Worm (Caenorhabditis elegans): ENCODE results near the gene sri-53.

The sri-53 gene

ce11 chrII:3202519-3202918 is at the start of gene sri-53:
Gene sri-53 (minus strand): TSS chrII:3202619.
- TF ChIP-seq bed-3 (GFP tag; optimal IDR thresholded peaks at IDR 0.05) (no peak), lin-32 (GFP tag; optimal IDR thresholded peaks at IDR 0.05) (no peak), nhr-28 (tag; optimal IDR thresholded peaks at IDR 0.05) (no peak), elt-3 (tag; optimal IDR thresholded peaks at IDR 0.05) (no peak), blmp-1 (tag; optimal IDR thresholded peaks at IDR 0.05) (no peak), ztf-11 (tag; optimal IDR thresholded peaks at IDR 0.05) (no peak), M03D4.4 (tag; optimal IDR thresholded peaks at IDR 0.05) (no peak), tbx-8 (GFP tag; optimal IDR thresholded peaks at IDR 0.05) (no peak), pha-4 (tag; optimal IDR thresholded peaks at IDR 0.05) (no peak), unc-39 (tag; optimal IDR thresholded peaks at IDR 0.05) (no peak), mab-5 (tag; optimal IDR thresholded peaks at IDR 0.05) (no peak), lsy-2 (tag; optimal IDR thresholded peaks at IDR 0.05) (no peak), flh-1 (GFP tag; optimal IDR thresholded peaks at IDR 0.05) (no peak), unc-120 (tag; optimal IDR thresholded peaks at IDR 0.05; ENCODE audit: poor library complexity, severe bottlenecking) (no peak)

ce11 chrII:3251782-3252181 is 49.4 kb upstream of the sri-53 start:
- TF ChIP-seq ztf-11 (tag; optimal IDR thresholded peaks at IDR 0.05) = no peak
- no peak for TF ChIP-seq nhr-28 (tag; optimal IDR thresholded peaks at IDR 0.05)
- TF ChIP-seq lin-32 (GFP tag; optimal IDR thresholded peaks at IDR 0.05) = no peak
- TF ChIP-seq bed-3 (GFP tag; optimal IDR thresholded peaks at IDR 0.05) = no peak
- TF ChIP-seq drap-1 (GFP tag; optimal IDR thresholded peaks at IDR 0.05) = no peak
- TF ChIP-seq unc-39 (tag; optimal IDR thresholded peaks at IDR 0.05) = no peak
- no peak for TF ChIP-seq sem-2 (GFP tag; optimal IDR thresholded peaks at IDR 0.05)
- TF ChIP-seq hlh-1 (tag; optimal IDR thresholded peaks at IDR 0.05) = no peak
- TF ChIP-seq tbx-8 (GFP tag; optimal IDR thresholded peaks at IDR 0.05) = no peak
- no peak for TF ChIP-seq mls-2 (tag; optimal IDR thresholded peaks at IDR 0.05)
- no peak for TF ChIP-seq lin-13 (tag; optimal IDR thresholded peaks at IDR 0.05)
- TF ChIP-seq mab-5 (tag; optimal IDR thresholded peaks at IDR 0.05) = no peak
- no peak for TF ChIP-seq unc-62 (GFP tag; optimal IDR thresholded peaks at IDR 0.05)
- no peak for TF ChIP-seq cnd-1 (tag; optimal IDR thresholded peaks at IDR 0.05)
- TF ChIP-seq nhr-76 (tag; optimal IDR thresholded peaks at IDR 0.05) = no peak
- no peak for TF ChIP-seq elt-1 (tag; optimal IDR thresholded peaks at IDR 0.05; ENCODE audit: borderline replicate concordance, insufficient read depth)
- no peak for TF ChIP-seq ceh-39 (tag; optimal IDR thresholded peaks at IDR 0.05)

ce11 chrII:3250195-3250594 is 47.8 kb upstream of the sri-53 start:
- TF ChIP-seq lin-32 (GFP tag; optimal IDR thresholded peaks at IDR 0.05) (no peak), mab-5 (tag; optimal IDR thresholded peaks at IDR 0.05) (no peak), snpc-4 (tag; optimal IDR thresholded peaks at IDR 0.05) (no peak), ces-1 (GFP tag; optimal IDR thresholded peaks at IDR 0.05) (no peak), ceh-43 (GFP tag; optimal IDR thresholded peaks at IDR 0.05) (no peak), ceh-39 (tag; optimal IDR thresholded peaks at IDR 0.05) (no peak), mls-2 (tag; optimal IDR thresholded peaks at IDR 0.05) (no peak), mep-1 (tag; optimal IDR thresholded peaks at IDR 0.05) (no peak), hlh-1 (tag; optimal IDR thresholded peaks at IDR 0.05) (no peak), unc-120 (tag; optimal IDR thresholded peaks at IDR 0.05; ENCODE audit: poor library complexity, severe bottlenecking) (no peak)

- TF ChIP-seq ces-1 (GFP tag; optimal IDR thresholded peaks at IDR 0.05) (no peak), unc-62 (GFP tag; optimal IDR thresholded peaks at IDR 0.05) (no peak), ceh-83 (GFP tag; optimal IDR thresholded peaks at IDR 0.05) (no peak), nhr-76 (tag; optimal IDR thresholded peaks at IDR 0.05) (no peak), nhr-12 (tag; optimal IDR thresholded peaks at IDR 0.05) (no peak), cnd-1 (tag; optimal IDR thresholded peaks at IDR 0.05) (no peak), lsy-2 (tag; optimal IDR thresholded peaks at IDR 0.05) (no peak), nhr-237 (tag; optimal IDR thresholded peaks at IDR 0.05) (no peak), unc-39 (tag; optimal IDR thresholded peaks at IDR 0.05) (no peak), lin-13 (tag; optimal IDR thresholded peaks at IDR 0.05) (no peak), flh-1 (GFP tag; optimal IDR thresholded peaks at IDR 0.05) (no peak), ceh-43 (GFP tag; optimal IDR thresholded peaks at IDR 0.05) (no peak), elt-1 (tag; optimal IDR thresholded peaks at IDR 0.05; ENCODE audit: borderline replicate concordance, insufficient read depth) (no peak)
These were observed 47.0 kb upstream of the sri-53 start, which contains the start of gene clec-124 for ce11 chrII:3249406-3249805. Gene clec-124 (plus strand): TSS chrII:3249706.

All from whole organism, mixed stage, embryonic.